Worm (Caenorhabditis elegans) whole organism, L1 larva: ENCODE data around the gene dod-24.

Experiments
- C04F5.9 ChIP-seq: sonication (generic microtip); optimal IDR thresholded peaks from 2 replicates; lab custom pipeline; 2016; ENCODE audit warnings: missing genetic modification characterization, missing compliant biosample characterization
- blmp-1 ChIP-seq: fragments of 150-350 bp; optimal IDR thresholded peaks from 2 replicates; lab custom pipeline; 2014; ENCODE audit warnings: missing biosample characterization, missing genetic modification characterization
- ceh-82 ChIP-seq, 3 experiments: fragments of 150-350 bp in 1 of 3; sonication (generic microtip) in 2 of 3; optimal IDR thresholded peaks; 2 replicates each; lab custom pipeline; 2014 to 2017; ENCODE audit warnings: missing biosample characterization in 3 of 3, missing genetic modification characterization in 3 of 3
- ceh-88 ChIP-seq: fragments of 200-800 bp; sonication (Bioruptor generic); IDR thresholded peaks from 2 replicates; pipeline ENCODE4 v1.3.6; 2022; ENCODE audit warnings: missing genetic modification characterization, missing compliant biosample characterization
- ces-1 ChIP-seq: fragments of 150-350 bp; optimal IDR thresholded peaks from 2 replicates; lab custom pipeline; 2014; ENCODE audit warnings: missing biosample characterization, missing genetic modification reagents, missing genetic modification characterization
- efl-1 ChIP-seq, 4 experiments: fragments of 150-350 bp; optimal IDR thresholded peaks in 3 of 4; peaks in 1 of 4; 1 replicate in 1 of 4; 2 replicates in 3 of 4; lab custom pipeline; 2014; ENCODE audit warnings: missing biosample characterization in 2 of 4, missing genetic modification characterization in 2 of 4, missing genetic modification reagents in 2 of 4
- egl-13 ChIP-seq: sonication (generic microtip); optimal IDR thresholded peaks from 2 replicates; lab custom pipeline; 2016; ENCODE audit warnings: missing genotype, missing genetic modification reagents, missing genetic modification characterization, missing compliant biosample characterization
- elt-2 ChIP-seq: sonication (generic microtip); optimal IDR thresholded peaks from 2 replicates; lab custom pipeline; 2016; ENCODE audit warnings: missing genetic modification characterization, mild to moderate bottlenecking, inconsistent platforms, missing compliant biosample characterization, missing genetic modification reagents
- elt-3 ChIP-seq, 6 experiments: fragments of 150-350 bp in 1 of 6; sonication (generic microtip); optimal IDR thresholded peaks; 2 replicates each; lab custom pipeline; 2017 to 2018; ENCODE audit warnings: missing biosample characterization in 6 of 6, missing genetic modification characterization in 6 of 6, inconsistent platforms in 1 of 6
- hpl-2 ChIP-seq: fragments of 150-350 bp; optimal IDR thresholded peaks from 2 replicates; lab custom pipeline; 2014; ENCODE audit warnings: missing biosample characterization, missing genetic modification reagents, missing genetic modification characterization
- irx-1 ChIP-seq: sonication (generic microtip); optimal IDR thresholded peaks from 2 replicates; lab custom pipeline; 2016; ENCODE audit warnings: missing genetic modification characterization, missing compliant biosample characterization
- lin-15B ChIP-seq: fragments of 150-350 bp; sonication (generic microtip); optimal IDR thresholded peaks from 3 replicates; lab custom pipeline; 2014; ENCODE audit warnings: missing biosample characterization, missing genetic modification characterization
- lin-35 ChIP-seq, 2 experiments: fragments of 150-350 bp; optimal IDR thresholded peaks; 2 replicates each; lab custom pipeline; 2014; ENCODE audit warnings: missing biosample characterization in 2 of 2, missing genetic modification characterization in 2 of 2, missing genetic modification reagents in 2 of 2
- lsy-2 ChIP-seq, 2 experiments: fragments of 150-350 bp; optimal IDR thresholded peaks; 2 replicates each; lab custom pipeline; 2014; ENCODE audit warnings: missing biosample characterization in 2 of 2, missing genetic modification characterization in 2 of 2
- mab-9 ChIP-seq: fragments of 200-800 bp; sonication (Bioruptor generic); IDR thresholded peaks from 2 replicates; pipeline ENCODE4 v1.3.6; 2022; ENCODE audit warnings: missing genetic modification reagents, missing genetic modification characterization, missing compliant biosample characterization
- nhr-11 ChIP-seq: fragments of 150-350 bp; optimal IDR thresholded peaks from 2 replicates; lab custom pipeline; 2014; ENCODE audit warnings: missing biosample characterization, missing genetic modification characterization
- nhr-28 ChIP-seq: fragments of 150-350 bp; optimal IDR thresholded peaks from 2 replicates; lab custom pipeline; 2014; ENCODE audit warnings: missing biosample characterization, missing genetic modification characterization
- nhr-47 ChIP-seq: sonication (generic microtip); optimal IDR thresholded peaks from 2 replicates; lab custom pipeline; 2016; ENCODE audit warnings: mild to moderate bottlenecking, missing genetic modification characterization, moderate library complexity, missing compliant biosample characterization
- nhr-76 ChIP-seq: sonication (generic microtip); optimal IDR thresholded peaks from 2 replicates; lab custom pipeline; 2017; ENCODE audit warnings: missing biosample characterization, missing genetic modification characterization
- nhr-77 ChIP-seq: fragments of 150-350 bp; optimal IDR thresholded peaks from 2 replicates; lab custom pipeline; 2014; ENCODE audit warnings: missing biosample characterization, missing genetic modification characterization
- nhr-90 ChIP-seq: sonication (generic microtip); optimal IDR thresholded peaks from 2 replicates; lab custom pipeline; 2016; ENCODE audit warnings: mild to moderate bottlenecking, missing genetic modification characterization, missing compliant biosample characterization; ENCODE audit not compliant: poor library complexity
- pax-3 ChIP-seq: fragments of 200-800 bp; sonication (Bioruptor generic); optimal IDR thresholded peaks from 2 replicates; lab custom pipeline; 2018; ENCODE audit warnings: mild to moderate bottlenecking, missing genetic modification characterization, moderate library complexity, missing compliant biosample characterization
- skn-1 ChIP-seq: fragments of 150-350 bp; optimal IDR thresholded peaks from 2 replicates; lab custom pipeline; 2014; ENCODE audit warnings: missing biosample characterization, missing genetic modification characterization
- unc-62 ChIP-seq: fragments of 150-350 bp; optimal IDR thresholded peaks from 2 replicates; lab custom pipeline; 2014; ENCODE audit warnings: missing biosample characterization, missing genetic modification reagents, missing genetic modification characterization
- zag-1 ChIP-seq: fragments of 150-350 bp; optimal IDR thresholded peaks from 2 replicates; lab custom pipeline; 2014; ENCODE audit warnings: missing biosample characterization, missing genetic modification characterization
- ztf-4 ChIP-seq: fragments of 150-350 bp; optimal IDR thresholded peaks from 2 replicates; lab custom pipeline; 2014; ENCODE audit warnings: missing biosample characterization, missing genetic modification characterization

The dod-24 gene

ce11 chrIV:12903687-12904086 lies 37.5 kb downstream of the dod-24 start:
- TF ChIP-seq nhr-77, result no peak
- no peak for TF ChIP-seq irx-1 (tag; lab: Kevin White, UChicago)
- TF ChIP-seq ceh-82 (tag; optimal IDR thresholded peaks at IDR 0.05; lab: Kevin White, UChicago), result no peak
- TF ChIP-seq nhr-28 (tag; lab: Kevin White, UChicago), result no peak
- no peak for TF ChIP-seq nhr-90
- no peak for TF ChIP-seq egl-13 (tag; lab: Kevin White, UChicago)
- TF ChIP-seq blmp-1, result no peak
- no peak for TF ChIP-seq C04F5.9 (tag; lab: Kevin White, UChicago)
- no peak for TF ChIP-seq efl-1 (optimal IDR thresholded peaks at IDR 0.05; lab: Kevin White, UChicago)
- TF ChIP-seq efl-1 (GFP tag; optimal IDR thresholded peaks at IDR 0.05 in 1 of 2; lab: Kevin White, UChicago), result no peak
- no peak for TF ChIP-seq unc-62 (GFP tag; lab: Kevin White, UChicago)
- TF ChIP-seq ztf-4 (tag; lab: Kevin White, UChicago), result no peak
- TF ChIP-seq ceh-88 (GFP tag; lab: Robert Waterston, UW), result no peak
- TF ChIP-seq mab-9 (GFP tag; lab: Robert Waterston, UW), result no peak

DNA sequence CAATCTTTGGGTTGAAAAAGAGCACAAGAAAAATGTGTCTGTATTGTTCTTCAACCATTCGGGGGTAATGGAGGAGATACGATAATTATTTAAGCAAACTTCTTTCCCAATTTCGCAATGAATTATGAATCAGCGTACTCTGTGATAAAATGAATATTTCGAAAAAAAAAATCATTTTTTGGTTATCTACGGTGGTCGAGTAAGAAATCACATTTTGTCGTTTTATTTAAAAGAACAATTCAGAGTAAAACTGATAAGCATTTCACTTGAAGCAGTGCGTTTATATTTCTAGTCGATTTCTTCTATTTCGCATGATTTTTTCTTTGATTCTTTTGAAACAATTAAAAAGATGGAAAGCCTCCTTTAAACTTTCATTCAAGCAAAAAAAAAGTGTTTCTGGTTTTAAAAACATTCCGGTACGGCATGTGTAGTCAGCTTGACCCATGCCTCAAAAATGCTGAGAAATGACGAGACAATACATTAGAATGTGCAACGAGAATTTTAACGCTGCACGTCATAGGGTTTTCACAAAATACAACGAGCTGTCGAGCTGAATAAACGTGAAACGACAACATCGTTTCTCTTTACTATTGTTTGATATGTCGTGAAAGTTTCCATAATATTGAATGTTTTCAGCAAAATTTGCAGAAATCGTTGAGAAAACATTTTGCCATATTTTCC lies 38.6 kb downstream of the dod-24 start, which contains the start of gene K08D8.2:
TSS of gene K08D8.2 (plus strand) at position 631 of the 681 bp plus-strand sequence.
- no peak for TF ChIP-seq skn-1 (tag; lab: Kevin White, UChicago)
- TF ChIP-seq elt-2, result peak; percentile 49

ce11 chrIV:12901602-12902001 lies 39.6 kb downstream of the dod-24 start:
- peak; percentile 83 for TF ChIP-seq elt-2
- peak in 1 of 2 experiments; percentile 15 for TF ChIP-seq lin-35 (GFP tag; optimal IDR thresholded peaks at IDR 0.05; lab: Kevin White, UChicago)
- no peak for TF ChIP-seq zag-1 (tag; lab: Kevin White, UChicago)

DNA sequence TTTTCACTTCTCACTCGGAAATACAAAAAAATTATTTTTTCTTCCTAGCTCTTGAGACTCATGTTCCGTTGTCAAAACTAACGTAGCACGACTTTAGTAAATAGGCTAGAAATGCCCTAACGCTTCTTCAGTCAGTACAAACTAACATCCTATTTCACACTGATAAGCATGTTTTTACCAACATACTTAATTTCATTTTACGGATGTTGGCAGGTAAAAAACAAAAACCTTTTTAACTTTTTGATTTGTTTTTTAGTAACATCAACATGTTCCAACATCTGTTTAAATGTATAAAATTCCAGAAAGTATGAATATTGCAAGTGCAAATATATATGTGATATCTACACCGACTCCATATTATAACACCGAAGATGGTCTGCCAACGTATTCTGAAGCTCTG lies 40.9 kb downstream of the dod-24 start, which contains the start of gene K08D8.10:
TSS of gene K08D8.10 (plus strand) at position 301 of the 400 bp plus-strand sequence.
- no peak for TF ChIP-seq pax-3 (tag; lab: Kevin White, UChicago)
- TF ChIP-seq hpl-2 (GFP tag; lab: Kevin White, UChicago), result no peak
- TF ChIP-seq nhr-47 (tag; lab: Kevin White, UChicago), result no peak
- no peak for TF ChIP-seq nhr-76 (tag; lab: Kevin White, UChicago)

DNA sequence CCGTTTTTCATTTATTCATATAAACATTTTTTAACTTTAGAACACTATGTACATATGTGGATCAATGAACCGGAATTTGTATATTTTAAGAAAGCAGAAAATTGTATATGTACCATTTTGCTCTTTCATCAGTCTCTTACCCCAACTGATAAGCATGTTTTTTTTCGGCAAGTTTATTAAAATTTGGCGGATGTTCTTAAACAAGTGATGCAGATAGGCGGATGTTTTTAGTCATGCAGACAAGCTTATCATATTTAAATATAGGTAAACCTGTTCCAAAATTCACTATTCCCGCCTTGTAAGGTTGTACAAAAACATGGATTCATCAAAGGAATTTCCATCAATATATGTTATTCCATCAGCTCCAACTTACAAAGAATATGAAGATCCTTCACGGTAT lies 41.8 kb downstream of the dod-24 start, which contains the start of gene K08D8.9:
TSS of gene K08D8.9 (plus strand) at position 301 of the 400 bp plus-strand sequence.
- TF ChIP-seq nhr-11 (tag; lab: Kevin White, UChicago), result no peak
- TF ChIP-seq ceh-82 (tag; optimal IDR thresholded peaks at IDR 0.05; lab: Kevin White, UChicago), result no peak
- TF ChIP-seq lsy-2 (tag; optimal IDR thresholded peaks at IDR 0.05; lab: Kevin White, UChicago), result no peak
- TF ChIP-seq, all 84 proteins: peak for 0

DNA sequence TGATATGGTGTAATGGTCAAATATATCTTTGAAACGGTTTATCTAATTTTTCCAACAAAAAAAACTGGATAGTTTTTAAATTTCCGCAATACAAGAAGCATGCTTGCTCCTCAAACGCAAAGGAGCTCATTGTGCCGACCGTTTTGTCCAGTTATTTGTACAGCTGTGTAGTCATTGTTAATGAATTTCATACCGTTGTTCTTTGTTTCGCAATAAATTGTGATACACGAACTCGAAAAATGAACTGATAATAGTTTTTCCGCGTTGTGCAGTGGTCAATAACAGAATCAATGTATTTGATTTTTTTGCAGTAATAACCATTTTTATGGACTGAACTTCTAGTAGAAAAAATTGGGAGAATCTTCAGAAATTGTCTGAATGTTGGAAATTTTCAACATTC lies 42.3 kb downstream of the dod-24 start:
- TF ChIP-seq elt-2 (peak; percentile 4), lin-15B (tag; lab: Kevin White, UChicago) (no peak), efl-1 (optimal IDR thresholded peaks at IDR 0.05; lab: Kevin White, UChicago) (no peak), efl-1 (GFP tag; optimal IDR thresholded peaks at IDR 0.05 in 1 of 2; lab: Kevin White, UChicago) (peak in 1 of 2 experiments; percentile 81)

- TF ChIP-seq ces-1 (no peak), egl-13 (tag; lab: Kevin White, UChicago) (no peak), elt-3 (tag; optimal IDR thresholded peaks at IDR 0.05; lab: Kevin White, UChicago) (no peak)
- TF ChIP-seq, all 84 proteins: peak for 0
Measured at ce11 chrIV:12897146-12897545, 44.0 kb downstream of the dod-24 start.
